Worm (Caenorhabditis elegans) whole organism, L4 larva: ENCODE data around the gene C26E6.12.

Experiments
- R02D3.7 ChIP-seq: fragments of 150-350 bp; sonication (generic microtip); optimal IDR thresholded peaks from 3 replicates; lab custom pipeline; 2014; ENCODE audit warnings: missing biosample characterization, missing genetic modification characterization
- aly-2 ChIP-seq: sonication (generic microtip); optimal IDR thresholded peaks from 2 replicates; lab custom pipeline; 2018; ENCODE audit warnings: missing biosample characterization, missing genetic modification characterization
- ceh-32 ChIP-seq: sonication (generic microtip); optimal IDR thresholded peaks from 2 replicates; lab custom pipeline; 2016; ENCODE audit warnings: mild to moderate bottlenecking, missing genetic modification characterization, missing compliant biosample characterization; ENCODE audit not compliant: poor library complexity
- daf-16 ChIP-seq, 3 experiments: sonication (generic microtip); optimal IDR thresholded peaks; 2 replicates each; lab custom pipeline; 2016 to 2017; ENCODE audit warnings: missing genetic modification characterization in 3 of 3, missing genetic modification reagents in 3 of 3, mild to moderate bottlenecking in 2 of 3, missing compliant biosample characterization in 2 of 3, missing biosample characterization in 1 of 3, moderate library complexity in 1 of 3
- daf-8 ChIP-seq: fragments of 200-800 bp; sonication (Bioruptor generic); IDR thresholded peaks from 2 replicates; pipeline ENCODE4 v1.3.6; 2022; ENCODE audit warnings: missing genetic modification characterization, missing compliant biosample characterization
- lin-13 ChIP-seq: fragments of 150-350 bp; optimal IDR thresholded peaks from 2 replicates; lab custom pipeline; 2014; ENCODE audit warnings: missing biosample characterization, missing genetic modification reagents, missing genetic modification characterization
- madf-9 ChIP-seq: fragments of 200-800 bp; sonication (Bioruptor generic); conservative IDR thresholded peaks from 2 replicates; pipeline ENCODE4 v1.3.6; 2022; ENCODE audit warnings: missing genetic modification reagents, missing genetic modification characterization, missing compliant biosample characterization
- nhr-76 ChIP-seq: fragments of 150-350 bp; optimal IDR thresholded peaks from 2 replicates; lab custom pipeline; 2014; ENCODE audit warnings: missing biosample characterization, missing genetic modification characterization
- snpc-1.2 ChIP-seq: fragments of 200-800 bp; sonication (Bioruptor generic); IDR thresholded peaks from 2 replicates; pipeline ENCODE4 v1.3.6; 2022; ENCODE audit warnings: missing genetic modification reagents, missing genetic modification characterization, missing compliant biosample characterization
- spr-1 ChIP-seq: sonication (generic microtip); optimal IDR thresholded peaks from 2 replicates; lab custom pipeline; 2016; ENCODE audit warnings: mild to moderate bottlenecking, missing genetic modification characterization, missing compliant biosample characterization

ce11 chrIII:4917077-4917476 lies 15.0 kb downstream of the C26E6.12 start, which contains the start of gene rars-1:
- TF ChIP-seq daf-8 (GFP tag; lab: Robert Waterston, UW), result no peak
- no peak for TF ChIP-seq madf-9 (GFP tag; lab: Robert Waterston, UW)
- no peak for TF ChIP-seq nhr-76 (tag; lab: Kevin White, UChicago)
- no peak for TF ChIP-seq spr-1
- no peak for TF ChIP-seq R02D3.7 (tag; lab: Kevin White, UChicago)
- no peak for TF ChIP-seq lin-13 (GFP tag; lab: Kevin White, UChicago)
- TF ChIP-seq daf-16 (GFP tag; optimal IDR thresholded peaks at IDR 0.05; lab: Kevin White, UChicago), result no peak
- no peak for TF ChIP-seq daf-16 (tag; optimal IDR thresholded peaks at IDR 0.05; lab: Kevin White, UChicago)
- no peak for TF ChIP-seq aly-2 (tag; lab: Kevin White, UChicago)
- TF ChIP-seq snpc-1.2 (GFP tag; lab: Robert Waterston, UW), result no peak
- no peak for TF ChIP-seq ceh-32
